Fruit fly (Drosophila melanogaster): Measurements from ENCODE around the gene CG14384.

Gene CG14384

DNA sequence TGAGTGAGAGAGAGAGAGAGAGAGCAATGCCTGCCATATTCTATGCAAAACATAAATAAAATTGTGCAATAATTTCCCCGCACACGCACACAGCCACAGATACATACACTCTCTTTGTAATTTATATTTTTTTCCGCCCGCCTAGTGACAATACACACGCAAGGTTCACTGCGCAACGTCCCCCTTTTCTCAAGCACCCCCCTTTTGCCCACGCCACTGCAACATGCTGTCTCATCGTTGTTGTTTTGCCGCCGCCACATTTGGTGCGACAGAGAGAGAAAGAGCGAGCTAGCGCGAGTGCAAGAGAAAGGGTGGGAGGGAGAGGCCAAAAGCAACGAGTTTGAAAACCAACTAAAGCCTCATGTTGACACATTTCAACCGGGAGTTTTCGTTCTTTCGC lies 44.8 kb upstream of the CG14384 start (continued):
- TF ChIP-seq CG17802 (tag; optimal IDR thresholded peaks at IDR 0.05): no peak
- no peak for TF ChIP-seq CG10462 (GFP tag; optimal IDR thresholded peaks at IDR 0.05)
- no peak for TF ChIP-seq fru (optimal IDR thresholded peaks at IDR 0.05)
- TF ChIP-seq CG18262 (tag; optimal IDR thresholded peaks at IDR 0.05): peak; percentile 40
- TF ChIP-seq nerfin-2 (GFP tag; IDR thresholded peaks at IDR 0.05; ENCODE audit: partially characterized antibody): no peak
- TF ChIP-seq CG8089 (GFP tag; optimal IDR thresholded peaks at IDR 0.05): peak; percentile 55
- peak; percentile 91 for TF ChIP-seq CG15479 (GFP tag; optimal IDR thresholded peaks at IDR 0.05)
- TF ChIP-seq CG10565 (GFP tag; optimal IDR thresholded peaks at IDR 0.05): no peak
- TF ChIP-seq prd (optimal IDR thresholded peaks at IDR 0.05): no peak
- TF ChIP-seq prd (GFP tag; IDR thresholded peaks at IDR 0.05): peak; percentile 72
- TF ChIP-seq CG11560 (tag; IDR thresholded peaks at IDR 0.05): no peak; the same call in 2 of the 3 replicates
- no peak for TF ChIP-seq exex (tag; optimal IDR thresholded peaks at IDR 0.05)
- peak; percentile 39; the same call in 1 of the 2 replicates for TF ChIP-seq sens-2 (GFP tag; IDR thresholded peaks at IDR 0.05)
- TF ChIP-seq p53 (GFP tag; optimal IDR thresholded peaks at IDR 0.05): peak; percentile 56
- peak; percentile 84 for TF ChIP-seq sens (GFP tag)
- peak; percentile 64 for TF ChIP-seq CG7987 (GFP tag; optimal IDR thresholded peaks at IDR 0.05)
- TF ChIP-seq da (GFP tag; optimal IDR thresholded peaks at IDR 0.05): peak; percentile 38
- 0 out of 3 replicates have a peak, but pooled peaks have one; percentile 65 for TF ChIP-seq CG6175 (GFP tag; IDR thresholded peaks at IDR 0.05)
- peak; percentile 33 for TF ChIP-seq CG9817 (tag; optimal IDR thresholded peaks at IDR 0.05)
- peak; percentile 53; the same call in 1 of the 2 replicates for TF ChIP-seq CG4360 (GFP tag; IDR thresholded peaks at IDR 0.05)
- TF ChIP-seq lmd (GFP tag; IDR thresholded peaks at IDR 0.05): peak; percentile 67
- TF ChIP-seq Nf-YC (tag; optimal IDR thresholded peaks at IDR 0.05): peak; percentile 19
- no peak for TF ChIP-seq psq (GFP tag; optimal IDR thresholded peaks at IDR 0.05)
- TF ChIP-seq CG1024 (GFP tag; IDR thresholded peaks at IDR 0.05): no peak
- TF ChIP-seq esg (GFP tag; conservative IDR thresholded peaks at IDR 0.05): peak; percentile 51
- TF ChIP-seq wek (GFP tag; optimal IDR thresholded peaks at IDR 0.05): peak; percentile 27
- peak; percentile 38 for TF ChIP-seq PHDP (tag; optimal IDR thresholded peaks at IDR 0.05)
- TF ChIP-seq tap (tag; optimal IDR thresholded peaks at IDR 0.05): no peak
- 0 out of 3 replicates have a peak, but pooled peaks have one; percentile 23 for TF ChIP-seq Mrtf (GFP tag; IDR thresholded peaks at IDR 0.05)
- TF ChIP-seq emc (GFP tag; optimal IDR thresholded peaks at IDR 0.05): no peak
- peak; percentile 55; the same call in 2 of the 3 replicates for TF ChIP-seq tgo (GFP tag; IDR thresholded peaks at IDR 0.05)
- no peak for TF ChIP-seq CG10431 (GFP tag; optimal IDR thresholded peaks at IDR 0.05)
- TF ChIP-seq dm (GFP tag; optimal IDR thresholded peaks at IDR 0.05): peak; percentile 80
- no peak; the same call in 1 of the 2 replicates for TF ChIP-seq peb (GFP tag; IDR thresholded peaks at IDR 0.05)
- TF ChIP-seq CG12744 (GFP tag; optimal IDR thresholded peaks at IDR 0.05): peak; percentile 2
- TF ChIP-seq kay (GFP tag; optimal IDR thresholded peaks at IDR 0.05): peak; percentile 80
- TF ChIP-seq Hr39 (optimal IDR thresholded peaks at IDR 0.05): no peak
- TF ChIP-seq CG42726 (GFP tag; IDR thresholded peaks at IDR 0.05; ENCODE audit: partially characterized antibody): 0 out of 2 replicates have a peak, but pooled peaks have one; percentile 52
- no peak for TF ChIP-seq nau (GFP tag; optimal IDR thresholded peaks at IDR 0.05)
- peak; percentile 77 for TF ChIP-seq Ptx1 (GFP tag; IDR thresholded peaks at IDR 0.05)
- peak; percentile 13 for TF ChIP-seq bigmax (GFP tag; optimal IDR thresholded peaks at IDR 0.05)
- TF ChIP-seq Taf1 (GFP tag; IDR thresholded peaks at IDR 0.05): no peak
- peak; percentile 66 for TF ChIP-seq CG1233 (GFP tag; optimal IDR thresholded peaks at IDR 0.05)
- 0 out of 2 replicates have a peak, but pooled peaks have one; percentile 16 for TF ChIP-seq dimm (GFP tag; IDR thresholded peaks at IDR 0.05)
- no peak; the same call in 1 of the 2 replicates for TF ChIP-seq CG6272 (GFP tag; IDR thresholded peaks at IDR 0.05)
- no peak for TF ChIP-seq CG18476 (GFP tag; optimal IDR thresholded peaks at IDR 0.05)
- peak; percentile 63 for TF ChIP-seq bcd (GFP tag; optimal IDR thresholded peaks at IDR 0.05)
- no peak for TF ChIP-seq CG33557 (GFP tag; optimal IDR thresholded peaks at IDR 0.05)
- TF ChIP-seq CG12659 (GFP tag; optimal IDR thresholded peaks at IDR 0.05): peak; percentile 26
- peak; percentile 58 for TF ChIP-seq NFAT (GFP tag; IDR thresholded peaks at IDR 0.05)
- peak; percentile 36 for TF ChIP-seq HmgD (GFP tag; optimal IDR thresholded peaks at IDR 0.05)
- no peak for TF ChIP-seq CG7745 (tag; optimal IDR thresholded peaks at IDR 0.05)

All from whole organism, embryonic.